Fruit fly (Drosophila melanogaster) whole organism, embryonic: ENCODE data around the gene Muc30E.

ENCODE experiments used
- CG10147 ChIP-seq: fragments of 200-800 bp; sonication (Bioruptor generic); optimal IDR thresholded peaks from 2 replicates; lab custom pipeline; 2019; ENCODE audit warnings: missing biosample characterization, mild to moderate bottlenecking, missing genetic modification characterization, moderate library complexity
- CG13123 ChIP-seq: fragments of 200-800 bp; sonication (Bioruptor generic); optimal IDR thresholded peaks from 2 replicates; lab custom pipeline; 2016; ENCODE audit warnings: missing biosample characterization, missing genetic modification characterization
- CG13287 ChIP-seq: fragments of 200-800 bp; sonication (Bioruptor generic); IDR thresholded peaks from 2 replicates; pipeline ENCODE4 v1.3.6; 2022; ENCODE audit warnings: missing biosample characterization, missing genetic modification characterization; ENCODE audit not compliant: partially characterized antibody
- CG14441 ChIP-seq: fragments of 200-800 bp; sonication (Bioruptor generic); IDR thresholded peaks from 2 replicates; pipeline ENCODE4 v1.3.6; 2022; ENCODE audit warnings: missing biosample characterization, missing genetic modification characterization
- CG1647 ChIP-seq: fragments of 200-800 bp; sonication (Bioruptor generic); optimal IDR thresholded peaks from 3 replicates; lab custom pipeline; 2016; ENCODE audit warnings: missing biosample characterization, missing genetic modification characterization
- CG17328 ChIP-seq: fragments of 200-800 bp; sonication (Bioruptor generic); IDR thresholded peaks from 2 replicates; pipeline ENCODE4 v1.3.6; 2022; ENCODE audit warnings: missing biosample characterization, missing genetic modification characterization
- CG30431 ChIP-seq: fragments of 200-800 bp; sonication (Bioruptor generic); optimal IDR thresholded peaks from 2 replicates; lab custom pipeline; 2017; ENCODE audit warnings: missing biosample characterization, missing genetic modification characterization
- CG32772 ChIP-seq: fragments of 200-800 bp; sonication (Bioruptor generic); IDR thresholded peaks from 2 replicates; pipeline ENCODE4 v1.3.6; 2022; ENCODE audit warnings: missing biosample characterization, missing genetic modification characterization
- CG3281 ChIP-seq: fragments of 200-800 bp; sonication (Bioruptor generic); optimal IDR thresholded peaks from 3 replicates; lab custom pipeline; 2017; ENCODE audit warnings: missing biosample characterization, mild to moderate bottlenecking, missing genetic modification characterization
- CG6689 ChIP-seq: fragments of 200-800 bp; sonication (Bioruptor generic); IDR thresholded peaks from 2 replicates; pipeline ENCODE4 v1.3.6; 2022; ENCODE audit warnings: missing biosample characterization, missing genetic modification characterization
- CG6791 ChIP-seq: fragments of 200-800 bp; sonication (Bioruptor generic); IDR thresholded peaks from 3 replicates; pipeline ENCODE4 v1.3.6; 2022; ENCODE audit warnings: missing biosample characterization, missing genetic modification characterization; ENCODE audit not compliant: partially characterized antibody
- CG7357 ChIP-seq: fragments of 200-800 bp; sonication (Bioruptor generic); IDR thresholded peaks from 3 replicates; pipeline ENCODE4 v1.3.6; 2022; ENCODE audit warnings: missing biosample characterization, missing genetic modification characterization
- CG9437 ChIP-seq: fragments of 200-800 bp; sonication (Bioruptor generic); optimal IDR thresholded peaks from 2 replicates; lab custom pipeline; 2018; ENCODE audit warnings: missing biosample characterization, mild to moderate bottlenecking, missing genetic modification characterization
- CG9876 ChIP-seq: fragments of 200-800 bp; sonication (Bioruptor generic); optimal IDR thresholded peaks from 2 replicates; lab custom pipeline; 2016; ENCODE audit warnings: missing biosample characterization, missing genetic modification characterization
- CoRest ChIP-seq: fragments of 200-800 bp; sonication (Bioruptor generic); optimal IDR thresholded peaks from 3 replicates; lab custom pipeline; 2018; ENCODE audit warnings: missing biosample characterization, mild to moderate bottlenecking, missing genetic modification characterization, moderate library complexity
- Doc3 ChIP-seq: fragments of 200-800 bp; sonication (Bioruptor generic); IDR thresholded peaks from 3 replicates; pipeline ENCODE4 v1.3.6; 2022; ENCODE audit warnings: missing biosample characterization, missing genetic modification characterization; ENCODE audit not compliant: partially characterized antibody
- Dp ChIP-seq: fragments of 200-800 bp; sonication (Bioruptor generic); optimal IDR thresholded peaks from 2 replicates; lab custom pipeline; 2018; ENCODE audit warnings: missing biosample characterization, mild to moderate bottlenecking, missing genetic modification characterization, moderate library complexity
- HLH4C ChIP-seq: fragments of 200-800 bp; sonication (Bioruptor generic); IDR thresholded peaks from 3 replicates; pipeline ENCODE4 v1.3.6; 2022; ENCODE audit warnings: missing biosample characterization, missing genetic modification characterization; ENCODE audit not compliant: partially characterized antibody
- HmgZ ChIP-seq: fragments of 200-800 bp; sonication (Bioruptor generic); optimal IDR thresholded peaks from 2 replicates; lab custom pipeline; 2018; ENCODE audit warnings: missing biosample characterization, mild to moderate bottlenecking, missing genetic modification characterization
- Hmr ChIP-seq: fragments of 200-800 bp; sonication (Bioruptor generic); optimal IDR thresholded peaks from 3 replicates; lab custom pipeline; 2017; ENCODE audit warnings: mild to moderate bottlenecking, missing biosample characterization, missing genetic modification reagents, missing genetic modification characterization
- Lim3 ChIP-seq: fragments of 200-800 bp; sonication (Bioruptor generic); IDR thresholded peaks from 2 replicates; pipeline ENCODE4 v1.3.6; 2022; ENCODE audit warnings: missing biosample characterization, missing genetic modification characterization
- Med ChIP-seq: fragments of 200-800 bp; sonication (Bioruptor generic); peaks from one replicate; lab custom pipeline; 2016; ENCODE audit warnings: missing biosample characterization, missing genetic modification characterization, mild to moderate bottlenecking, inconsistent platforms, moderate library complexity
- Neu2 ChIP-seq: fragments of 200-800 bp; sonication (Bioruptor generic); optimal IDR thresholded peaks from 3 replicates; lab custom pipeline; 2016; ENCODE audit warnings: missing biosample characterization, missing genetic modification characterization, borderline replicate concordance
- Pdp1 ChIP-seq, 2 experiments: fragments of 200-800 bp; sonication (Bioruptor generic); optimal IDR thresholded peaks; 3 replicates each; lab custom pipeline; 2016; ENCODE audit warnings: missing biosample characterization in 2 of 2, missing genetic modification characterization in 2 of 2, mild to moderate bottlenecking in 1 of 2, moderate library complexity in 1 of 2
- Rfx ChIP-seq: fragments of 200-800 bp; sonication (Bioruptor generic); IDR thresholded peaks from 2 replicates; pipeline ENCODE4 v1.3.6; 2022; ENCODE audit warnings: missing biosample characterization, missing genetic modification characterization
- Scr ChIP-seq: fragments of 200-800 bp; sonication (Bioruptor generic); IDR thresholded peaks from 2 replicates; pipeline ENCODE4 v1.3.6; 2022; ENCODE audit warnings: missing biosample characterization, missing genetic modification characterization; ENCODE audit not compliant: partially characterized antibody
- Sox102F ChIP-seq: fragments of 200-800 bp; sonication (Bioruptor generic); optimal IDR thresholded peaks from 2 replicates; lab custom pipeline; 2018; ENCODE audit warnings: missing biosample characterization, mild to moderate bottlenecking, missing genetic modification characterization, moderate library complexity
- Ssrp ChIP-seq: fragments of 200-800 bp; sonication (Bioruptor generic); optimal IDR thresholded peaks from 2 replicates; lab custom pipeline; 2018; ENCODE audit warnings: missing biosample characterization, mild to moderate bottlenecking, missing genetic modification characterization, moderate library complexity
- Tbp ChIP-seq: fragments of >200 bp; optimal IDR thresholded peaks from 2 replicates; lab custom pipeline; 2018; ENCODE audit warnings: missing biosample characterization, missing genetic modification characterization
- Xbp1 ChIP-seq: fragments of 200-800 bp; sonication (Bioruptor generic); optimal IDR thresholded peaks from 3 replicates; lab custom pipeline; 2016; ENCODE audit warnings: missing biosample characterization, mild to moderate bottlenecking, missing genetic modification characterization
- YL-1 ChIP-seq: fragments of 200-800 bp; sonication (Bioruptor generic); optimal IDR thresholded peaks from 3 replicates; lab custom pipeline; 2017; ENCODE audit warnings: missing biosample characterization, mild to moderate bottlenecking, missing genetic modification characterization
- amos ChIP-seq: fragments of 200-800 bp; sonication (Bioruptor generic); IDR thresholded peaks from 2 replicates; pipeline ENCODE4 v1.3.6; 2022; ENCODE audit warnings: missing biosample characterization, missing genetic modification characterization; ENCODE audit not compliant: partially characterized antibody
- ap ChIP-seq: fragments of 200-800 bp; sonication (Bioruptor generic); IDR thresholded peaks from 2 replicates; pipeline ENCODE4 v1.3.6; 2022; ENCODE audit warnings: missing biosample characterization, missing genetic modification characterization
- cato ChIP-seq: fragments of 200-800 bp; sonication (Bioruptor generic); optimal IDR thresholded peaks from 2 replicates; lab custom pipeline; 2016; ENCODE audit warnings: missing biosample characterization, missing genetic modification characterization, borderline replicate concordance
- ci ChIP-seq: fragments of 200-800 bp; sonication (Bioruptor generic); IDR thresholded peaks from 3 replicates; pipeline ENCODE4 v1.3.6; 2022; ENCODE audit warnings: missing biosample characterization, missing genetic modification characterization
- emc ChIP-seq: fragments of 200-800 bp; sonication (Bioruptor generic); optimal IDR thresholded peaks from 2 replicates; lab custom pipeline; 2016; ENCODE audit warnings: missing biosample characterization, missing genetic modification characterization
- ftz-f1 ChIP-seq: fragments of 200-800 bp; sonication (Bioruptor generic); optimal IDR thresholded peaks from 2 replicates; lab custom pipeline; 2016; ENCODE audit warnings: missing biosample characterization, missing genetic modification characterization
- gcm ChIP-seq: fragments of 200-800 bp; sonication (Bioruptor generic); optimal IDR thresholded peaks from 2 replicates; lab custom pipeline; 2019; ENCODE audit warnings: missing biosample characterization, mild to moderate bottlenecking, missing genetic modification characterization, moderate library complexity
- gcm2 ChIP-seq: fragments of 200-800 bp; sonication (Bioruptor generic); optimal IDR thresholded peaks from 2 replicates; lab custom pipeline; 2016; ENCODE audit warnings: missing biosample characterization, missing genetic modification characterization
- grau ChIP-seq: fragments of 200-800 bp; optimal IDR thresholded peaks from 3 replicates; lab custom pipeline; 2019; ENCODE audit warnings: missing biosample characterization, mild to moderate bottlenecking, missing genetic modification characterization, moderate library complexity
- gro ChIP-seq: fragments of 200-800 bp; sonication (Bioruptor generic); optimal IDR thresholded peaks from 2 replicates; lab custom pipeline; 2016; ENCODE audit warnings: missing biosample characterization, missing genetic modification characterization
- hbn ChIP-seq: fragments of 200-800 bp; sonication (Bioruptor generic); IDR thresholded peaks from 2 replicates; pipeline ENCODE4 v1.3.6; 2022; ENCODE audit warnings: missing biosample characterization, missing genetic modification characterization; ENCODE audit not compliant: partially characterized antibody
- jing ChIP-seq: fragments of 200-800 bp; sonication (Bioruptor generic); optimal IDR thresholded peaks from 2 replicates; lab custom pipeline; 2018; ENCODE audit warnings: missing biosample characterization, mild to moderate bottlenecking, missing genetic modification characterization
- ken ChIP-seq: fragments of 200-800 bp; sonication (Bioruptor generic); IDR thresholded peaks from 3 replicates; pipeline ENCODE4 v1.3.6; 2022; ENCODE audit warnings: missing biosample characterization, missing genetic modification characterization
- lilli ChIP-seq: fragments of 200-800 bp; sonication (Bioruptor generic); optimal IDR thresholded peaks from 3 replicates; lab custom pipeline; 2016; ENCODE audit warnings: missing biosample characterization, missing genetic modification characterization
- nerfin-1 ChIP-seq: fragments of 200-800 bp; sonication (Bioruptor generic); optimal IDR thresholded peaks from 3 replicates; lab custom pipeline; 2019; ENCODE audit warnings: missing biosample characterization, mild to moderate bottlenecking, missing genetic modification characterization, moderate library complexity
- otp ChIP-seq: fragments of 200-800 bp; sonication (Bioruptor generic); IDR thresholded peaks from 3 replicates; pipeline ENCODE4, ENCODE4 v1.3.6; 2022; ENCODE audit warnings: missing biosample characterization, missing genetic modification characterization
- slp2 ChIP-seq: fragments of 200-800 bp; sonication (Bioruptor generic); optimal IDR thresholded peaks from 2 replicates; lab custom pipeline; 2016; ENCODE audit warnings: missing biosample characterization, missing genetic modification characterization
- sqz ChIP-seq: fragments of 200-800 bp; sonication (Bioruptor generic); optimal IDR thresholded peaks from 3 replicates; lab custom pipeline; 2018; ENCODE audit warnings: missing biosample characterization, mild to moderate bottlenecking, missing genetic modification characterization
- tll ChIP-seq, 2 experiments: fragments of 200-800 bp in 1 of 2; fragments of >200 bp in 1 of 2; sonication (Bioruptor generic) in 1 of 2; optimal IDR thresholded peaks; 2 replicates each; lab custom pipeline; 2017 to 2019; ENCODE audit warnings: missing biosample characterization in 2 of 2, missing genetic modification characterization in 2 of 2, mild to moderate bottlenecking in 1 of 2, moderate library complexity in 1 of 2
- zfh1 ChIP-seq: fragments of 200-800 bp; sonication (Bioruptor generic); IDR thresholded peaks from 3 replicates; pipeline ENCODE4 v1.3.6; 2022; ENCODE audit warnings: missing biosample characterization, missing genetic modification characterization

Muc30E gene

DNA sequence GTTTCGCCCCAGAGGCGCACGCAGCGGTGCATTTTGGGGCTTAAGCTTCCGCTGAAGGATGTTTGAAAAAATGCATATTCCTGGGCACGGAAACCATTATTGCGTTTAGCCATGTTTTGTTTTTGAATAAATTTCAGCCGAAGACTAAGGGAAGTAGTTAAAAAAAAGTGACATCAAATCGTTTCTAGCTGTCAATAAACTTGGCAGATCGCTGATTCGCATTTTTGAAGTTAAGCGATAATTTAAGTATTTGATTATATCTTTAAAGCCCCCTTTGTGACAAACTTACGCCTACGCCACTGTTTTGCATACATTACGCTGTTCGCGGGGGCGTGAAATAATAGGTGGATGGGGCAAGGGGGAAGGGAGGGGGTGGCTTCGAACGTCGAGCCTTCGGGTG lies 38.6 kb downstream of the Muc30E start (continued):
- no peak for TF ChIP-seq hbn (GFP tag; lab: Robert Waterston, UW)
- no peak for TF ChIP-seq sqz
- no peak for TF ChIP-seq Neu2 (GFP tag; lab: Kevin White, UChicago)
- TF ChIP-seq CG32772 (GFP tag; lab: Robert Waterston, UW) = no peak
- no peak for TF ChIP-seq gcm2 (GFP tag; lab: Kevin White, UChicago)
- TF ChIP-seq CG14441 = peak; percentile 9; the same call in 1 of the 2 replicates
- TF ChIP-seq ken (GFP tag; lab: Robert Waterston, UW) = no peak
- no peak for TF ChIP-seq CG9876 (GFP tag; lab: Kevin White, UChicago)
- TF ChIP-seq CG30431 (GFP tag; lab: Kevin White, UChicago) = no peak
- TF ChIP-seq Pdp1 (GFP tag; optimal IDR thresholded peaks at IDR 0.05; lab: Kevin White, UChicago) = no peak
- no peak for TF ChIP-seq CG17328 (GFP tag; lab: Robert Waterston, UW)
- TF ChIP-seq zfh1 (GFP tag; lab: Robert Waterston, UW) = no peak
- TF ChIP-seq nerfin-1 (tag; lab: Kevin White, UChicago) = no peak
- no peak for TF ChIP-seq CG10147 (GFP tag; lab: Kevin White, UChicago)
- no peak for TF ChIP-seq grau (tag; lab: Kevin White, UChicago)
- no peak for TF ChIP-seq amos (GFP tag; lab: Robert Waterston, UW)
- no peak for TF ChIP-seq Scr (GFP tag; lab: Robert Waterston, UW)
- no peak for TF ChIP-seq CG9437 (GFP tag; lab: Kevin White, UChicago)
- TF ChIP-seq Tbp (GFP tag; lab: Kevin White, UChicago) = no peak
- TF ChIP-seq CoRest = peak; percentile 41
- TF ChIP-seq CG13123 (GFP tag; lab: Kevin White, UChicago) = no peak
- TF ChIP-seq Doc3 (GFP tag; lab: Robert Waterston, UW) = no peak
- TF ChIP-seq otp = no peak
- TF ChIP-seq cato (GFP tag; lab: Kevin White, UChicago) = no peak
- TF ChIP-seq gcm (GFP tag; lab: Kevin White, UChicago) = no peak
- TF ChIP-seq ci (GFP tag; lab: Robert Waterston, UW) = no peak
- no peak for TF ChIP-seq slp2 (GFP tag; lab: Kevin White, UChicago)
- TF ChIP-seq Sox102F = peak; percentile 40
- TF ChIP-seq lilli (GFP tag; lab: Kevin White, UChicago) = peak; percentile 51
- no peak for TF ChIP-seq CG13287 (GFP tag; lab: Robert Waterston, UW)
- TF ChIP-seq Rfx (GFP tag; lab: Robert Waterston, UW) = peak; percentile 33; the same call in 1 of the 2 replicates
- no peak for TF ChIP-seq Ssrp (tag; lab: Kevin White, UChicago)
- TF ChIP-seq HLH4C (GFP tag; lab: Robert Waterston, UW) = no peak
- no peak for TF ChIP-seq ap
- TF ChIP-seq Xbp1 (GFP tag; lab: Kevin White, UChicago) = peak; percentile 9
- no peak for TF ChIP-seq gro
- TF ChIP-seq CG6689 = no peak
- no peak for TF ChIP-seq Lim3 (GFP tag; lab: Robert Waterston, UW)
- peak; percentile 66 for TF ChIP-seq Hmr (GFP tag; lab: Kevin White, UChicago)
- TF ChIP-seq CG1647 (GFP tag; lab: Kevin White, UChicago) = no peak
- no peak for TF ChIP-seq CG7357 (GFP tag; lab: Robert Waterston, UW)
- TF ChIP-seq CG6791 (GFP tag; lab: Robert Waterston, UW) = no peak
- no peak for TF ChIP-seq HmgZ
- no peak for TF ChIP-seq ftz-f1 (GFP tag; lab: Kevin White, UChicago)
- peak; percentile 42 for TF ChIP-seq CG3281 (GFP tag; lab: Kevin White, UChicago)
- no peak for TF ChIP-seq tll (GFP tag; optimal IDR thresholded peaks at IDR 0.05; lab: Kevin White, UChicago)
- no peak for TF ChIP-seq jing (GFP tag; lab: Kevin White, UChicago)
- TF ChIP-seq Med (GFP tag; lab: Kevin White, UChicago) = no peak
- TF ChIP-seq YL-1 (GFP tag; lab: Kevin White, UChicago) = no peak
- no peak for TF ChIP-seq emc (GFP tag; lab: Kevin White, UChicago)
- no peak for TF ChIP-seq Dp (GFP tag; lab: Kevin White, UChicago)
